Comparison of ENCODE assay signal across 7 worm cellular contexts in the genomic region with DNA sequence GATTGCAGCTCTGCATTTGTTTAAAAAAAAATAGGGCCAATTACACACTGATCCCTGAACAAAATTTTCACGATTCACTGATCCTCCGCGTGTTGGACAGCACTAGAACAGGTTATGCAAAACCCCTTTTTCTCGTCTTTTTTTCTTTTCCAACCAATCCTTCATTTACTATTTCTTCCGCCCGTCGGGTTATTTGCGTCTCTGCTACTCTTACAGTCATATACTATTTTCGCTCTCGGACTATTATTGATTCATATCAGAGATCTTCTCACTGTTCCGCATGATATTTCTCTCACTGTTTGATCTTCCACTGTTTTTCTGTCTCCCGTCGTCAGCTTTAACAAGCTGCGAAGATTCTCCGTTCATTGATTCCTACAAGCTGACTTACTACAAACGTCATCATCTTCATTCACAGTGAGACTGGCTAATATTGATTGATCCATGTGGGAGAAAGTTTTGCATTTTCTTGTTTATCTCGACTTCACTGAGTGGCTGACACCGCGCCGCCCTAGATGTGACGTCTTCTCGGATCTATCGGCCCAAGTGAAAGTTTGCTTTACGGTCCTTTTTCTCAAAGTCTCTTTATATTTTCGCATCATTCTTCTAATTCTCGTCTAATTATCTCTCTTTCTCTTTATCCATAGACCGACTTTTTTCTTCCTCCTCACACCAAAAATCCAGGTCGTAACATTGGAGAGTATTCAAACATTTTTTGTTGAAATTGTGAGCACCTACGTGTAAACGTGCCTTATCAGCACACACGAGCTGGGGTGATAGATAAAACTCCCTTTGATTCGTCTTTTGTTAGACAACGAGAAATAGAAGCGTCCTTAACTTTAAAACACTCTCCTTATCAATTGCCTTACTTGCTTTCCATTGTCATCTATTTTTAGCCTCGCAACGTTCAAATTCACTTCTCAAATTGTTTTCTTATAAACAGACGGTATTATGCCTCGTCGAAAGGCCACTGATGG.
TF ChIP-seq lines count a peak whose summit lies in the region.

No protein-coding gene starts in this region.

TF ChIP-seq in whole organism, L1 larva, 84 proteins besides CTCF, POLR2A, EP300 and RAD21 (continues in another document):
- TF ChIP-seq snu-23 (GFP tag; optimal IDR thresholded peaks at IDR 0.05; lab: Kevin White, UChicago): peak; percentile 43
- peak; percentile 8 for TF ChIP-seq swsn-7 (tag; optimal IDR thresholded peaks at IDR 0.05; lab: Kevin White, UChicago)
- TF ChIP-seq F16B12.6 (tag; optimal IDR thresholded peaks at IDR 0.05; lab: Kevin White, UChicago): no peak
- peak; percentile 68 for TF ChIP-seq nhr-85 (tag; lab: Kevin White, UChicago)
- peak; percentile 6 for TF ChIP-seq lir-3 (tag; optimal IDR thresholded peaks at IDR 0.05; lab: Kevin White, UChicago; ENCODE audit: poor library complexity)
- no peak for TF ChIP-seq fos-1 (tag; optimal IDR thresholded peaks at IDR 0.05; lab: Kevin White, UChicago)
- TF ChIP-seq mep-1 (tag; optimal IDR thresholded peaks at IDR 0.05; lab: Kevin White, UChicago): no peak
- TF ChIP-seq lsy-2 (tag; optimal IDR thresholded peaks at IDR 0.05; lab: Kevin White, UChicago): peak in 1 of 2 experiments; percentile 11
- TF ChIP-seq efl-1 (optimal IDR thresholded peaks at IDR 0.05; lab: Kevin White, UChicago): peak in 1 of 2 experiments; percentile 6
- TF ChIP-seq efl-1 (GFP tag; optimal IDR thresholded peaks at IDR 0.05 in 1 of 2; lab: Kevin White, UChicago): no peak
- peak; percentile 12 for TF ChIP-seq nhr-20 (tag; optimal IDR thresholded peaks at IDR 0.05; lab: Kevin White, UChicago)

TF ChIP-seq in whole organism, L2 larva, 48 proteins besides CTCF, POLR2A, EP300 and RAD21 (continues in another document):
- TF ChIP-seq Y55F3AM.14 (GFP tag; optimal IDR thresholded peaks at IDR 0.05; lab: Kevin White, UChicago): no peak
- TF ChIP-seq mbf-1 (tag; optimal IDR thresholded peaks at IDR 0.05; lab: Kevin White, UChicago): no peak
- TF ChIP-seq skn-1 (tag; optimal IDR thresholded peaks at IDR 0.05; lab: Kevin White, UChicago): no peak
- TF ChIP-seq C34F6.9 (tag; optimal IDR thresholded peaks at IDR 0.05; lab: Kevin White, UChicago): no peak
- no peak for TF ChIP-seq nhr-10 (tag; optimal IDR thresholded peaks at IDR 0.05; lab: Kevin White, UChicago)
- TF ChIP-seq blmp-1 (tag; optimal IDR thresholded peaks at IDR 0.05; lab: Kevin White, UChicago; ENCODE audit: insufficient read depth): peak; percentile 89
- no peak for TF ChIP-seq nhr-12 (tag; optimal IDR thresholded peaks at IDR 0.05; lab: Kevin White, UChicago)
- TF ChIP-seq unc-62 (GFP tag; optimal IDR thresholded peaks at IDR 0.05; lab: Kevin White, UChicago): no peak
- peak; percentile 35 for TF ChIP-seq nhr-21 (tag; optimal IDR thresholded peaks at IDR 0.05; lab: Kevin White, UChicago)
- TF ChIP-seq sem-4 (tag; optimal IDR thresholded peaks at IDR 0.05; lab: Kevin White, UChicago): peak; percentile 34
- TF ChIP-seq nhr-6 (tag; optimal IDR thresholded peaks at IDR 0.05; lab: Kevin White, UChicago): no peak
- no peak for TF ChIP-seq snpc-4 (tag; optimal IDR thresholded peaks at IDR 0.05; lab: Kevin White, UChicago)

TF ChIP-seq in whole organism, L3 larva, 47 proteins besides CTCF, POLR2A, EP300 and RAD21 (continues in another document):
- TF ChIP-seq nhr-11 (tag; optimal IDR thresholded peaks at IDR 0.05; lab: Kevin White, UChicago): no peak
- TF ChIP-seq sea-2 (GFP tag; optimal IDR thresholded peaks at IDR 0.05; lab: Kevin White, UChicago): no peak
- no peak for TF ChIP-seq nhr-28 (tag; optimal IDR thresholded peaks at IDR 0.05; lab: Kevin White, UChicago)
- peak; percentile 19 for TF ChIP-seq nhr-25 (tag; optimal IDR thresholded peaks at IDR 0.05; lab: Kevin White, UChicago)
- TF ChIP-seq hmg-11 (tag; optimal IDR thresholded peaks at IDR 0.05; lab: Kevin White, UChicago): peak; percentile 23
- no peak for TF ChIP-seq ztf-11 (tag; optimal IDR thresholded peaks at IDR 0.05; lab: Kevin White, UChicago)
- no peak for TF ChIP-seq R02D3.7 (tag; optimal IDR thresholded peaks at IDR 0.05; lab: Kevin White, UChicago)
- TF ChIP-seq eor-1 (tag; optimal IDR thresholded peaks at IDR 0.05; lab: Kevin White, UChicago): no peak
- peak; percentile 50 for TF ChIP-seq ceh-28 (tag; optimal IDR thresholded peaks at IDR 0.05; lab: Kevin White, UChicago)
- no peak for TF ChIP-seq nhr-237 (tag; optimal IDR thresholded peaks at IDR 0.05; lab: Kevin White, UChicago)
- no peak for TF ChIP-seq fkh-2 (tag; optimal IDR thresholded peaks at IDR 0.05; lab: Kevin White, UChicago)
- no peak for TF ChIP-seq unc-62 (GFP tag; optimal IDR thresholded peaks at IDR 0.05; lab: Kevin White, UChicago)

TF ChIP-seq in whole organism, L4 larva, 104 proteins besides CTCF, POLR2A, EP300 and RAD21 (continues in another document):
- TF ChIP-seq nhr-77 (tag; optimal IDR thresholded peaks at IDR 0.05; lab: Kevin White, UChicago) (no peak), mes-2 (tag; optimal IDR thresholded peaks at IDR 0.05; lab: Kevin White, UChicago; ENCODE audit: poor library complexity, severe bottlenecking) (peak; percentile 49), nhr-28 (tag; optimal IDR thresholded peaks at IDR 0.05; lab: Kevin White, UChicago) (peak; percentile 3), nhr-48 (tag; optimal IDR thresholded peaks at IDR 0.05; lab: Kevin White, UChicago) (peak; percentile 42), daf-12 (tag; optimal IDR thresholded peaks at IDR 0.05; lab: Kevin White, UChicago) (no peak), snpc-4 (tag; optimal IDR thresholded peaks at IDR 0.05; lab: Kevin White, UChicago) (no peak), zag-1 (tag; optimal IDR thresholded peaks at IDR 0.05; lab: Kevin White, UChicago) (no peak), D1046.2 (GFP tag; IDR thresholded peaks at IDR 0.05; lab: Robert Waterston, UW) (no peak), R02D3.7 (tag; optimal IDR thresholded peaks at IDR 0.05; lab: Kevin White, UChicago) (no peak), rbr-2 (tag; optimal IDR thresholded peaks at IDR 0.05; lab: Kevin White, UChicago) (no peak), F26F4.8 (GFP tag; conservative IDR thresholded peaks at IDR 0.05; lab: Robert Waterston, UW) (no peak), mdl-1 (tag; optimal IDR thresholded peaks at IDR 0.05; lab: Kevin White, UChicago) (peak in 1 of 2 experiments; percentile 11)

TF ChIP-seq in whole organism, late embryonic, 69 proteins besides CTCF, POLR2A, EP300 and RAD21:
- peak; percentile 78 for TF ChIP-seq elt-2 (tag; optimal IDR thresholded peaks at IDR 0.05; lab: Kevin White, UChicago)
- no peak for TF ChIP-seq ceh-2 (tag; optimal IDR thresholded peaks at IDR 0.05; lab: Kevin White, UChicago)
- peak; percentile 10 for TF ChIP-seq nfya-1 (tag; optimal IDR thresholded peaks at IDR 0.05; lab: Kevin White, UChicago)
- TF ChIP-seq hlh-8 (tag; optimal IDR thresholded peaks at IDR 0.05; lab: Kevin White, UChicago): no peak
- peak; percentile 50 for TF ChIP-seq ref-2 (tag; optimal IDR thresholded peaks at IDR 0.05; lab: Kevin White, UChicago)
- TF ChIP-seq pat-9 (tag; optimal IDR thresholded peaks at IDR 0.05; lab: Kevin White, UChicago): no peak
- TF ChIP-seq pros-1 (tag; optimal IDR thresholded peaks at IDR 0.05; lab: Kevin White, UChicago): no peak

TF ChIP-seq in whole organism, mixed stage, embryonic, 35 proteins besides CTCF, POLR2A, EP300 and RAD21:
- no peak for TF ChIP-seq mls-2 (tag; optimal IDR thresholded peaks at IDR 0.05; lab: Kevin White, UChicago)
- peak; percentile 85 for TF ChIP-seq ham-2 (GFP tag; optimal IDR thresholded peaks at IDR 0.05; lab: Kevin White, UChicago)
- no peak for TF ChIP-seq elt-3 (tag; optimal IDR thresholded peaks at IDR 0.05; lab: Kevin White, UChicago)
- no peak for TF ChIP-seq lin-32 (GFP tag; optimal IDR thresholded peaks at IDR 0.05; lab: Kevin White, UChicago)
- TF ChIP-seq elt-1 (tag; optimal IDR thresholded peaks at IDR 0.05; lab: Kevin White, UChicago; ENCODE audit: borderline replicate concordance, insufficient read depth): peak; percentile 48
- no peak for TF ChIP-seq ceh-83 (GFP tag; optimal IDR thresholded peaks at IDR 0.05; lab: Kevin White, UChicago)
- peak; percentile 76 for TF ChIP-seq blmp-1 (tag; optimal IDR thresholded peaks at IDR 0.05; lab: Kevin White, UChicago)

TF ChIP-seq in whole organism, young adult, 124 proteins besides CTCF, POLR2A, EP300 and RAD21:
- TF ChIP-seq Y53G8AR.9 (GFP tag; conservative IDR thresholded peaks at IDR 0.05; lab: Robert Waterston, UW) (no peak), nhr-80 (tag; optimal IDR thresholded peaks at IDR 0.05; lab: Kevin White, UChicago) (peak; percentile 53), hmg-1.2 (GFP tag; IDR thresholded peaks at IDR 0.05; lab: Robert Waterston, UW) (peak; percentile 20; the same call in 1 of the 2 replicates)
